Fruit fly (Drosophila melanogaster) whole organism, wandering third instar larva: Measurements from ENCODE around the gene Surf1.

ENCODE experiments used
- Abd-B ChIP-seq: fragments of >200 bp; optimal IDR thresholded peaks from 2 replicates; lab custom pipeline; 2017; ENCODE audit warnings: missing biosample characterization, missing genetic modification characterization
- CG32264 ChIP-seq: fragments of 200-800 bp; sonication (Bioruptor generic); optimal IDR thresholded peaks from 2 replicates; lab custom pipeline; 2016; ENCODE audit warnings: missing biosample characterization, missing genetic modification characterization
- Dfd ChIP-seq: fragments of >200 bp; optimal IDR thresholded peaks from 2 replicates; lab custom pipeline; 2017; ENCODE audit warnings: missing biosample characterization, missing genetic modification characterization
- Dif ChIP-seq: fragments of 200-275, 200-300 bp; sonication (Bioruptor generic); optimal IDR thresholded peaks from 2 replicates; lab custom pipeline; 2018; ENCODE audit warnings: missing biosample characterization, missing genetic modification characterization; ENCODE audit not compliant: partially characterized antibody
- GATAd ChIP-seq: sonication (Bioruptor generic); optimal IDR thresholded peaks from 2 replicates; lab custom pipeline; 2016; ENCODE audit warnings: missing biosample characterization, missing genetic modification characterization
- HLH106 ChIP-seq: fragments of 200-800 bp; optimal IDR thresholded peaks from 3 replicates; lab custom pipeline; 2019; ENCODE audit warnings: missing biosample characterization, mild to moderate bottlenecking, missing genetic modification characterization, moderate library complexity
- Hnf4 ChIP-seq: fragments of 200-800 bp; sonication (Bioruptor generic); optimal IDR thresholded peaks from 2 replicates; lab custom pipeline; 2016; ENCODE audit warnings: missing biosample characterization, mild to moderate bottlenecking, missing genetic modification characterization
- Hr78 ChIP-seq: fragments of >200 bp; optimal IDR thresholded peaks from 2 replicates; lab custom pipeline; 2017; ENCODE audit warnings: missing biosample characterization, missing genetic modification characterization
- Hr83 ChIP-seq: fragments of 200-300 bp; sonication (Bioruptor generic); optimal IDR thresholded peaks from 2 replicates; lab custom pipeline; 2016; ENCODE audit warnings: missing biosample characterization, mild to moderate bottlenecking, missing genetic modification characterization, moderate library complexity; ENCODE audit not compliant: poor library complexity, severe bottlenecking
- Jra ChIP-seq: sonication (Bioruptor generic); optimal IDR thresholded peaks from 2 replicates; lab custom pipeline; 2016; ENCODE audit warnings: missing biosample characterization, missing genetic modification characterization
- N ChIP-seq: fragments of >200 bp; optimal IDR thresholded peaks from 2 replicates; lab custom pipeline; 2018; ENCODE audit warnings: missing biosample characterization, missing external identifiers, missing genetic modification characterization
- OdsH ChIP-seq: fragments of 200-800 bp; sonication (Bioruptor generic); optimal IDR thresholded peaks from 2 replicates; lab custom pipeline; 2016; ENCODE audit warnings: missing biosample characterization, mild to moderate bottlenecking, missing genetic modification characterization
- Rel ChIP-seq, 2 experiments: fragments of 200-800 bp; sonication (Bioruptor generic) in 1 of 2; optimal IDR thresholded peaks; 2 replicates in 1 of 2; 3 replicates in 1 of 2; lab custom pipeline; 2016 to 2019; ENCODE audit warnings: mild to moderate bottlenecking in 2 of 2, missing biosample characterization in 2 of 2, missing genetic modification characterization in 2 of 2, moderate library complexity in 1 of 2
- Sp1 ChIP-seq: fragments of 200-800 bp; sonication (Bioruptor generic); optimal IDR thresholded peaks from 3 replicates; lab custom pipeline; 2019; ENCODE audit warnings: missing biosample characterization, mild to moderate bottlenecking, missing genetic modification characterization, moderate library complexity
- br ChIP-seq: fragments of 200-800 bp; sonication (Bioruptor generic); optimal IDR thresholded peaks from 2 replicates; lab custom pipeline; 2016; ENCODE audit warnings: missing biosample characterization, missing genetic modification characterization
- dl ChIP-seq, 2 experiments: fragments of 175-275, 200-275 bp in 1 of 2; fragments of 200-275 bp in 1 of 2; sonication (Bioruptor generic); optimal IDR thresholded peaks; lab custom pipeline; 2018; ENCODE audit warnings: mild to moderate bottlenecking in 2 of 2, missing biosample characterization in 2 of 2, missing genetic modification characterization in 2 of 2, moderate library complexity in 2 of 2; ENCODE audit not compliant: partially characterized antibody in 2 of 2, insufficient read depth in 1 of 2
- dsf ChIP-seq: sonication (Bioruptor generic); optimal IDR thresholded peaks from 2 replicates; lab custom pipeline; 2016; ENCODE audit warnings: missing biosample characterization, missing genetic modification characterization, borderline replicate concordance
- ey ChIP-seq: fragments of 200-800 bp; sonication (Bioruptor generic); optimal IDR thresholded peaks from 2 replicates; lab custom pipeline; 2016; ENCODE audit warnings: missing biosample characterization, missing genetic modification characterization
- fru ChIP-seq: fragments of 200-800 bp; sonication (Bioruptor generic); optimal IDR thresholded peaks from 3 replicates; lab custom pipeline; 2016; ENCODE audit warnings: missing biosample characterization, mild to moderate bottlenecking, missing genetic modification characterization
- h ChIP-seq: fragments of 200-800 bp; sonication (Bioruptor generic); optimal IDR thresholded peaks from 3 replicates; lab custom pipeline; 2016; ENCODE audit warnings: missing biosample characterization, mild to moderate bottlenecking, missing genetic modification characterization
- lola ChIP-seq: fragments of >200 bp; optimal IDR thresholded peaks from 2 replicates; lab custom pipeline; 2017; ENCODE audit warnings: missing biosample characterization, missing genetic modification characterization
- pan ChIP-seq: fragments of >200 bp; optimal IDR thresholded peaks from 2 replicates; lab custom pipeline; 2017
- psq ChIP-seq: fragments of 200-800 bp; sonication (Bioruptor generic); optimal IDR thresholded peaks from 3 replicates; lab custom pipeline; 2017; ENCODE audit warnings: missing biosample characterization, mild to moderate bottlenecking, missing genetic modification characterization, moderate library complexity
- sage ChIP-seq: fragments of 200-800 bp; sonication (Bioruptor generic); optimal IDR thresholded peaks from 2 replicates; lab custom pipeline; 2016; ENCODE audit warnings: missing biosample characterization, mild to moderate bottlenecking, missing genetic modification characterization
- sv ChIP-seq: fragments of 200-800 bp; sonication (Bioruptor generic); optimal IDR thresholded peaks from 3 replicates; lab custom pipeline; 2016; ENCODE audit warnings: missing biosample characterization, missing genetic modification characterization
- tai ChIP-seq: sonication (Bioruptor generic); optimal IDR thresholded peaks from 2 replicates; lab custom pipeline; 2016; ENCODE audit warnings: missing biosample characterization, missing genetic modification characterization
- usp ChIP-seq: fragments of >200 bp; optimal IDR thresholded peaks from 2 replicates; lab custom pipeline; 2017; ENCODE audit warnings: missing biosample characterization, missing genetic modification characterization
- woc ChIP-seq: sonication (Bioruptor generic); optimal IDR thresholded peaks from 2 replicates; lab custom pipeline; 2016; ENCODE audit warnings: missing biosample characterization, mild to moderate bottlenecking, missing genetic modification characterization

The Surf1 gene

dm6 chr3L:6957753-6958420 lies at the start of gene Surf1, which contains the start of gene Uqcc1:
TSS of gene Surf1 (plus strand) at chr3L:6958346.
TSS of gene Uqcc1 (minus strand) at chr3L:6958108.
- TF ChIP-seq Hr83 (GFP tag; lab: Kevin White, UChicago) (no peak), sage (GFP tag; lab: Kevin White, UChicago) (no peak), fru (GFP tag; lab: Kevin White, UChicago) (no peak), Jra (GFP tag; lab: Kevin White, UChicago) (no peak), ey (GFP tag; lab: Kevin White, UChicago) (no peak), CG32264 (GFP tag; lab: Kevin White, UChicago) (no peak), br (GFP tag; lab: Kevin White, UChicago) (no peak), OdsH (GFP tag; lab: Kevin White, UChicago) (no peak), Dif (GFP tag; lab: Kevin White, UChicago) (no peak), GATAd (GFP tag; lab: Kevin White, UChicago) (no peak)

- TF ChIP-seq ey (GFP tag; lab: Kevin White, UChicago) (no peak), sage (GFP tag; lab: Kevin White, UChicago) (no peak), pan (no peak), lola (GFP tag; lab: Kevin White, UChicago) (no peak), fru (GFP tag; lab: Kevin White, UChicago) (no peak), dsf (GFP tag; lab: Kevin White, UChicago) (no peak), psq (no peak), Dif (GFP tag; lab: Kevin White, UChicago) (no peak), usp (GFP tag; lab: Kevin White, UChicago) (no peak), woc (GFP tag; lab: Kevin White, UChicago) (no peak), Abd-B (GFP tag; lab: Kevin White, UChicago) (no peak), tai (no peak)
Observed at dm6 chr3L:6911219-6911618, 46.9 kb upstream of the Surf1 start.

dm6 chr3L:6913823-6914222 lies 44.3 kb upstream of the Surf1 start:
- TF ChIP-seq sage (GFP tag; lab: Kevin White, UChicago) (no peak), woc (GFP tag; lab: Kevin White, UChicago) (no peak), fru (GFP tag; lab: Kevin White, UChicago) (no peak), ey (GFP tag; lab: Kevin White, UChicago) (no peak), sv (GFP tag; lab: Kevin White, UChicago) (no peak), Sp1 (GFP tag; lab: Kevin White, UChicago) (no peak)

dm6 chr3L:6914776-6915175 lies 43.4 kb upstream of the Surf1 start, which contains the start of gene Prat2:
TSS of gene Prat2 (minus strand) at chr3L:6914876.
- no peak for TF ChIP-seq Rel (GFP tag; optimal IDR thresholded peaks at IDR 0.05; lab: Kevin White, UChicago)
- TF ChIP-seq Rel (tag; optimal IDR thresholded peaks at IDR 0.05; lab: Kevin White, UChicago) = peak; percentile 67
- no peak for TF ChIP-seq Hnf4

dm6 chr3L:6919213-6919612 lies 38.9 kb upstream of the Surf1 start:
- TF ChIP-seq Jra (GFP tag; lab: Kevin White, UChicago) (no peak), fru (GFP tag; lab: Kevin White, UChicago) (no peak), h (GFP tag; lab: Kevin White, UChicago) (no peak), Sp1 (GFP tag; lab: Kevin White, UChicago) (no peak), sv (GFP tag; lab: Kevin White, UChicago) (no peak), dl (GFP tag; optimal IDR thresholded peaks at IDR 0.05; lab: Kevin White, UChicago; ENCODE audit: insufficient read depth in 1 of 2, partially characterized antibody in 2 of 2) (no peak), Hr78 (GFP tag; lab: Kevin White, UChicago) (no peak), pan (no peak), HLH106 (tag; lab: Kevin White, UChicago) (no peak), GATAd (GFP tag; lab: Kevin White, UChicago) (no peak), dsf (GFP tag; lab: Kevin White, UChicago) (no peak), OdsH (GFP tag; lab: Kevin White, UChicago) (no peak)

dm6 chr3L:6925843-6926242 lies 32.3 kb upstream of the Surf1 start:
- TF ChIP-seq N (GFP tag; lab: Kevin White, UChicago) = peak; percentile 29
- TF ChIP-seq sage (GFP tag; lab: Kevin White, UChicago) = no peak
- peak; percentile 10 for TF ChIP-seq Dfd (GFP tag; lab: Kevin White, UChicago)
